Worm (Caenorhabditis elegans) whole organism, early embryonic: Measurements from ENCODE around the gene pck-1.
"Not testable (repeated sequence)": the region's sequence is repeated elsewhere in the genome, so short reads cannot be mapped to it uniquely, and the experiment has no call there.

ENCODE experiments used
- B0310.2 ChIP-seq: sonication (generic microtip); optimal IDR thresholded peaks from 2 replicates; lab custom pipeline; 2016; ENCODE audit warnings: mild to moderate bottlenecking, missing genetic modification characterization, missing compliant biosample characterization
- F13C5.2 ChIP-seq: sonication (generic microtip); optimal IDR thresholded peaks from 2 replicates; lab custom pipeline; 2017; ENCODE audit warnings: mild to moderate bottlenecking, missing genetic modification characterization, inconsistent platforms, missing compliant biosample characterization
- aly-1 ChIP-seq: sonication (generic microtip); optimal IDR thresholded peaks from 2 replicates; lab custom pipeline; 2016; ENCODE audit warnings: missing genetic modification characterization, missing compliant biosample characterization
- ama-1 ChIP-seq: fragments of 150-350 bp; optimal IDR thresholded peaks from 2 replicates; lab custom pipeline; 2014
- ceh-13 ChIP-seq: fragments of 200-800 bp; sonication (Bioruptor generic); optimal IDR thresholded peaks from 2 replicates; lab custom pipeline; 2018; ENCODE audit warnings: mild to moderate bottlenecking, missing genetic modification characterization, missing compliant biosample characterization
- ceh-36 ChIP-seq: sonication (generic microtip); optimal IDR thresholded peaks from 2 replicates; lab custom pipeline; 2016; ENCODE audit warnings: missing genetic modification characterization, inconsistent platforms, missing compliant biosample characterization
- ets-7 ChIP-seq: sonication (generic microtip); optimal IDR thresholded peaks from 2 replicates; lab custom pipeline; 2016; ENCODE audit warnings: missing genotype, missing genetic modification characterization, missing compliant biosample characterization
- flt-1 ChIP-seq: fragments of 200-800 bp; sonication (Bioruptor generic); IDR thresholded peaks from 2 replicates; pipeline ENCODE4 v1.3.6; 2022; ENCODE audit warnings: missing genetic modification characterization, missing compliant biosample characterization
- hmbx-1 ChIP-seq: sonication (generic microtip); optimal IDR thresholded peaks from 2 replicates; lab custom pipeline; 2016; ENCODE audit warnings: mild to moderate bottlenecking, missing genetic modification characterization, missing compliant biosample characterization
- hmg-4 ChIP-seq: fragments of 200-800 bp; sonication (Bioruptor generic); optimal IDR thresholded peaks from 2 replicates; lab custom pipeline; 2018; ENCODE audit warnings: mild to moderate bottlenecking, missing genetic modification characterization, missing compliant biosample characterization
- hnd-1 ChIP-seq: sonication (generic microtip); optimal IDR thresholded peaks from 2 replicates; lab custom pipeline; 2016; ENCODE audit warnings: missing genetic modification characterization, missing compliant biosample characterization
- pes-1 ChIP-seq: fragments of 200-800 bp; sonication (Bioruptor generic); IDR thresholded peaks from 2 replicates; pipeline ENCODE4 v1.3.6; 2022; ENCODE audit warnings: missing genetic modification reagents, missing genetic modification characterization, missing compliant biosample characterization
- scrt-1 ChIP-seq: fragments of 200-800 bp; sonication (Bioruptor generic); IDR thresholded peaks from 2 replicates; pipeline ENCODE4 v1.3.6; 2022; ENCODE audit warnings: missing genetic modification characterization, missing compliant biosample characterization
- sea-1 ChIP-seq: fragments of 200-800 bp; sonication (Bioruptor generic); conservative IDR thresholded peaks from 2 replicates; pipeline ENCODE4 v1.3.6; 2022; ENCODE audit warnings: missing genetic modification characterization, missing compliant biosample characterization
- tbx-11 ChIP-seq: fragments of 200-800 bp; sonication (Bioruptor generic); IDR thresholded peaks from 2 replicates; pipeline ENCODE4 v1.3.6; 2022; ENCODE audit warnings: missing genetic modification characterization, missing compliant biosample characterization
- tbx-37 ChIP-seq: fragments of 200-800 bp; sonication (Bioruptor generic); conservative IDR thresholded peaks from 2 replicates; pipeline ENCODE4 v1.3.6; 2022; ENCODE audit warnings: missing genetic modification reagents, missing genetic modification characterization, missing compliant biosample characterization
- tra-4 ChIP-seq: sonication (generic microtip); optimal IDR thresholded peaks from 2 replicates; lab custom pipeline; 2017; ENCODE audit warnings: missing genetic modification characterization, missing compliant biosample characterization

The pck-1 gene

ce11 chrIII:66160-66559, at the start of gene pck-1:
Gene pck-1 (minus strand): TSS chrIII:66260.
- no peak for TF ChIP-seq ama-1 (lab: Kevin White, UChicago)
- TF ChIP-seq tbx-37, result no peak
- TF ChIP-seq hmbx-1 (tag; lab: Kevin White, UChicago), result no peak
- TF ChIP-seq ceh-13 (GFP tag; lab: Kevin White, UChicago), result no peak
- no peak for TF ChIP-seq F13C5.2
- no peak for TF ChIP-seq ceh-36 (tag; lab: Kevin White, UChicago)
- no peak for TF ChIP-seq sea-1 (GFP tag; lab: Robert Waterston, UW)
- no peak for TF ChIP-seq flt-1 (GFP tag; lab: Robert Waterston, UW)
- no peak for TF ChIP-seq aly-1 (tag; lab: Kevin White, UChicago)
- TF ChIP-seq scrt-1 (GFP tag; lab: Robert Waterston, UW), result no peak
- no peak for TF ChIP-seq pes-1
- TF ChIP-seq hmg-4 (GFP tag; lab: Kevin White, UChicago), result no peak
- TF ChIP-seq hnd-1 (tag; lab: Kevin White, UChicago), result no peak
- TF ChIP-seq tbx-11, result no peak
- TF ChIP-seq tra-4 (tag; lab: Kevin White, UChicago), result no peak
- TF ChIP-seq B0310.2 (tag; lab: Kevin White, UChicago), result no peak
- no peak for TF ChIP-seq ets-7

DNA sequence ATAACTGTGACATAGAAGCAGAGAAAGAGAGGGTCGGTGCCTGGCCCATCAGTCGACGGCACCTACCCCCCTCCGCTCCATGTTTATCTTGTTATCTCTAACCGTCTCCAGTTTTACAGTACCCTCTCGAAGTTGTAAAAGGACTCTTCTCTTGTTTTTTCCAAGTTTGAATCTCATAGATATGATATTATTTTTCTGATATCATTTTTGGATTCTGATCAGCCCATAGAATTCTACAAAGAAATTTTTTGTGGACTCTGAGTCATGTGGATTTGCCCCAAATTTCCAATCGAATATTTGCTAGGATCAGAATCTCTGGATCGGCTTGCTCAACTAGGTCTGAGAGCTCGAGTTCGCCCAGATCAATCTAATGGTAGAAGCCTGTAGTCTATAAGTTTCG, 48.5 kb upstream of the pck-1 start, which contains the start of gene C29F9.6:
C29F9.6 (plus strand) TSS at position 301 of the 400 bp plus-strand sequence.
- TF ChIP-seq F13C5.2, result no peak
- TF ChIP-seq tbx-11, result no peak

ce11 chrIII:98822-99221, 32.8 kb upstream of the pck-1 start, which contains the start of gene C29F9.9:
Gene C29F9.9 (minus strand): TSS chrIII:98922.
- TF ChIP-seq ceh-36 (tag; lab: Kevin White, UChicago); pes-1; ets-7: not testable (repeated sequence)

DNA sequence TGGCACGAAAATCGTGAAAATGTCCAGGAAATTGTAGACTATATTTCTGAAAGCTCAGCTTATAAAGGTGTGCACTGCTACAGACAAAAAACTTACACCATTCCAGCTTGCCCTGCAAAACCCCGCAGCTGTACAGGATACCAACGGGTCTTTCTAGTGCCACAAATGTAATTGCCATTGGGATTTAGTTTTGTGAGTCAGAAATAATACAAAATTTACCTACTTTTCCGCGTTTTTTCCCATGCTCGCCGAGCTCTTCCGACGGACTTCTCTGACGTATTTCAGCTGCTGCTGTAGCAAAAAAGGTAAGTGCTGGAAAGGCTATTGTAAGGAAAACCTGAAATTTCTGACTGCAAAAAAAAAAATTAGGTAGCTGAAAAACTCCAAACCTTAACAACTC, 31.0 kb upstream of the pck-1 start, which contains the start of gene C29F9.8:
C29F9.8 (minus strand) TSS at position 101 of the 400 bp plus-strand sequence.
- not testable (repeated sequence) for TF ChIP-seq B0310.2 (tag; lab: Kevin White, UChicago); ama-1 (lab: Kevin White, UChicago); flt-1 (GFP tag; lab: Robert Waterston, UW)

ce11 chrIII:96196-96595, 30.1 kb upstream of the pck-1 start:
- TF ChIP-seq aly-1 (tag; lab: Kevin White, UChicago) (no peak), tra-4 (tag; lab: Kevin White, UChicago) (no peak), hnd-1 (tag; lab: Kevin White, UChicago) (no peak), ets-7 (no peak), tbx-37 (no peak), sea-1 (GFP tag; lab: Robert Waterston, UW) (no peak), pes-1 (no peak), flt-1 (GFP tag; lab: Robert Waterston, UW) (no peak), ceh-36 (tag; lab: Kevin White, UChicago) (no peak), B0310.2 (tag; lab: Kevin White, UChicago) (no peak), hmbx-1 (tag; lab: Kevin White, UChicago) (no peak), ama-1 (lab: Kevin White, UChicago) (no peak), tbx-11 (no peak), ceh-13 (GFP tag; lab: Kevin White, UChicago) (no peak), hmg-4 (GFP tag; lab: Kevin White, UChicago) (no peak), F13C5.2 (no peak), scrt-1 (GFP tag; lab: Robert Waterston, UW) (no peak)

- TF ChIP-seq B0310.2 (tag; lab: Kevin White, UChicago) (no peak), hmbx-1 (tag; lab: Kevin White, UChicago) (no peak), ceh-36 (tag; lab: Kevin White, UChicago) (no peak), sea-1 (GFP tag; lab: Robert Waterston, UW) (no peak), hmg-4 (GFP tag; lab: Kevin White, UChicago) (peak; percentile 61), ets-7 (no peak), ceh-13 (GFP tag; lab: Kevin White, UChicago) (no peak)
These were observed 28.8 kb upstream of the pck-1 start, which contains the start of gene pat-4 for ce11 chrIII:94759-95330. Gene pat-4 (minus strand): TSS chrIII:94809.

- TF ChIP-seq ama-1 (lab: Kevin White, UChicago), result no peak
- TF ChIP-seq B0310.2 (tag; lab: Kevin White, UChicago), result no peak
- no peak for TF ChIP-seq tra-4 (tag; lab: Kevin White, UChicago)
- TF ChIP-seq F13C5.2, result no peak
These were observed 26.2 kb upstream of the pck-1 start for ce11 chrIII:92247-92646.

DNA sequence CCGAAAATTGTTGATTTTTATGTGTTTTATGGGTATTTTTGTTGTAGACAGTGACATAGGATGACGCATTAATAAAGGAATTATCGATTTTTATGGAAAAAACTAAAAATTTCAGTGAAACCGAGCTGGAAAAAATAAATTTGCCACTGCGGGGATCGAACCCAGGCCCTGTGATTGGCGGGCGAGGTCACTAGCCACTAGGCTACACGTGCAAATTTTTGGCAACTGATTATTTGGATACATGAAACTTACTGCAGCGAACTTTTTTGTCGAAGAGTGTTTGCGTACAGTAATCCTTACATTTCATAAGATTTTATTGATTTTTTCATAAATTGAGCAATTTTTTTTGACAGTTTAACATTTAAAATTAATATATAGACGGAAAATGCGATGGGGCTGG, 23.1 kb upstream of the pck-1 start:
- TF ChIP-seq tra-4 (tag; lab: Kevin White, UChicago) (peak; percentile 44), sea-1 (GFP tag; lab: Robert Waterston, UW) (peak; percentile 76), ceh-36 (tag; lab: Kevin White, UChicago) (peak; percentile 66), B0310.2 (tag; lab: Kevin White, UChicago) (no peak), tbx-11 (no peak), ceh-13 (GFP tag; lab: Kevin White, UChicago) (no peak), F13C5.2 (peak; percentile 52), ama-1 (lab: Kevin White, UChicago) (peak; percentile 4), aly-1 (tag; lab: Kevin White, UChicago) (no peak), scrt-1 (GFP tag; lab: Robert Waterston, UW) (no peak), pes-1 (peak; percentile 76), ets-7 (no peak), flt-1 (GFP tag; lab: Robert Waterston, UW) (peak; percentile 67), hmg-4 (GFP tag; lab: Kevin White, UChicago) (no peak), tbx-37 (no peak), hmbx-1 (tag; lab: Kevin White, UChicago) (peak; percentile 12), hnd-1 (tag; lab: Kevin White, UChicago) (no peak)
